Worm (Caenorhabditis elegans): ENCODE data around the gene egl-45.

- TF ChIP-seq elt-1 (tag; optimal IDR thresholded peaks at IDR 0.05) = no peak
- no peak for TF ChIP-seq ceh-82 (tag; optimal IDR thresholded peaks at IDR 0.05)
- TF ChIP-seq zag-1 (tag; optimal IDR thresholded peaks at IDR 0.05) = no peak
- no peak for TF ChIP-seq nhr-77 (tag; optimal IDR thresholded peaks at IDR 0.05)
- TF ChIP-seq nhr-11 (tag; optimal IDR thresholded peaks at IDR 0.05) = no peak
- no peak for TF ChIP-seq fos-1 (tag; optimal IDR thresholded peaks at IDR 0.05)
These were observed 13.4 kb downstream of the egl-45 start for ce11 chrIII:7815056-7815366.

Measured in whole organism, L3 larva.